Worm (Caenorhabditis elegans) whole organism, L3 larva: ENCODE measurements around the gene T27E4.5.

Experiments used
- elt-2 ChIP-seq: sonication (generic microtip); optimal IDR thresholded peaks from 2 replicates; lab custom pipeline; 2016; ENCODE audit warnings: missing genetic modification reagents, mild to moderate bottlenecking, missing genetic modification characterization, missing compliant biosample characterization
- nhr-12 ChIP-seq: fragments of 150-350 bp; optimal IDR thresholded peaks from 2 replicates; lab custom pipeline; 2014; ENCODE audit warnings: missing biosample characterization, missing genetic modification characterization
- pqm-1 ChIP-seq: fragments of 150-350 bp; optimal IDR thresholded peaks from 2 replicates; lab custom pipeline; 2017; ENCODE audit warnings: missing biosample characterization, missing genetic modification characterization, inconsistent platforms
- unc-62 ChIP-seq: fragments of 150-350 bp; sonication (generic microtip); optimal IDR thresholded peaks from 4 replicates; lab custom pipeline; 2014; ENCODE audit warnings: missing biosample characterization, missing genetic modification reagents, missing genetic modification characterization

DNA sequence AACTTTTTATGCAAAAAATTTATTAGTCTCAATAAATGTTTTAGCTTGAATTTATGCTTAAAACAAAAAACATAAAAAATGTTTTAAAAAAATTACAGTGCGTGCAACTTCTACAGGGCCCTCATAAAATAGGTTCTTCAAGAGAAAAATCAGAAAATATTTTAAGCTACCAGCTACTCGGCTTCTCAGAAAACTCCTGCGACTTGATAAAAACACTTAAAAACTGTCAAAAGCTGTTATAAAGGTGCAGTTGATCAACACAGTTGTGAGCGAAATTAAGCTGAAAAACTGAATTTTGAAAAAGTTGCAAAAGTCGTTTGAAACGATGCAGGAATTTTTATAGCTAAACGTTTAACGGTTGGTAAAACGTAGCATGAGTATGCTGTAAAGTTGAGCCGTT, 19.2 kb upstream of the T27E4.5 start:
- TF ChIP-seq unc-62 (no peak), pqm-1 (no peak), nhr-12 (tag; lab: Kevin White, UChicago) (no peak), elt-2 (tag; lab: Kevin White, UChicago) (no peak)
